Fruit fly (Drosophila melanogaster) S2 (cell line): ENCODE results near the gene CG10730.

Experiments used
- CG8478 ChIP-seq: fragments of >200 bp; optimal IDR thresholded peaks from 2 replicates; lab custom pipeline; 2018
- CTCF ChIP-seq, 2 experiments: fragments of >200 bp; optimal IDR thresholded peaks; 2 replicates each; lab custom pipeline; 2018

dm6 chr2L:20074388-20074787 lies 2.4 kb upstream of the CG10730 start:
- TF ChIP-seq CG8478 (no peak), CTCF (optimal IDR thresholded peaks at IDR 0.05; lab: Kevin White, UChicago) (no peak)
